Fruit fly (Drosophila melanogaster): ENCODE measurements around the gene Ms.

Gene Ms

dm6 chr3R:24341251-24341650 lies at the start of gene Ms:
Gene Ms, plus strand, starts transcription at chr3R:24341551.
- TF ChIP-seq cic (GFP tag; optimal IDR thresholded peaks at IDR 0.05) (no peak), CG1620 (GFP tag; optimal IDR thresholded peaks at IDR 0.05) (no peak), CG7101 (tag; optimal IDR thresholded peaks at IDR 0.05) (no peak), CG5204 (GFP tag; optimal IDR thresholded peaks at IDR 0.05) (no peak), ovo (GFP tag; optimal IDR thresholded peaks at IDR 0.05) (no peak), CG12768 (GFP tag; optimal IDR thresholded peaks at IDR 0.05) (no peak), Hr96 (GFP tag; optimal IDR thresholded peaks at IDR 0.05) (no peak), pad (GFP tag; optimal IDR thresholded peaks at IDR 0.05) (no peak)

DNA sequence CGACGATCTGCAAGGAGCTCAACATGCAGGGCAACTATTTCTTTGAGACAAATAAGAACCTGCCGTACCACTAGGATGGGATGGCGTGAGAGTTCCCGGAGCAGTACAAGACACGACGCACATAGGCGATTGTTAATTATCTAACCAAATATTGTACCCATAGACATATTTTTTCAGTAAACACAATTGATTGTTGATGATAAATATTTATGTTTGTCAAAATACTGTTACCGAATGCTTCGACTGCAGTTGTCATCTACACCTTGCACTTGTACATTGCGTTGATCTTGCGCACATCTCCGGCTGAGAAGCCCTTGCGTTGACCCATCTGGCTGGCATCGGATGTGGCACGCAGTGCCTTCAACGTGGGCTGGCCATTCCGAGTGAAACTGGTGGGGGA lies 48.2 kb upstream of the Ms start:
- no peak for TF ChIP-seq CG11617 (GFP tag; optimal IDR thresholded peaks at IDR 0.05)
- no peak for TF ChIP-seq CG12768 (GFP tag; optimal IDR thresholded peaks at IDR 0.05)

- TF ChIP-seq CG7045 (GFP tag; optimal IDR thresholded peaks at IDR 0.05) (no peak), tj (GFP tag; optimal IDR thresholded peaks at IDR 0.05) (no peak), ovo (GFP tag; optimal IDR thresholded peaks at IDR 0.05) (no peak), Crg-1 (GFP tag; optimal IDR thresholded peaks at IDR 0.05) (no peak), CG7101 (tag; optimal IDR thresholded peaks at IDR 0.05) (no peak), CG5204 (GFP tag; optimal IDR thresholded peaks at IDR 0.05) (no peak), kay (GFP tag; ENCODE audit: borderline replicate concordance) (no peak), cnc (optimal IDR thresholded peaks at IDR 0.05) (no peak), CG33017 (tag; optimal IDR thresholded peaks at IDR 0.05) (no peak), CG14711 (tag; optimal IDR thresholded peaks at IDR 0.05) (no peak), CG11617 (GFP tag; optimal IDR thresholded peaks at IDR 0.05) (no peak), CG12768 (GFP tag; optimal IDR thresholded peaks at IDR 0.05) (no peak), bab1 (GFP tag; optimal IDR thresholded peaks at IDR 0.05) (no peak), Clk (GFP tag; optimal IDR thresholded peaks at IDR 0.05) (no peak), CG1620 (GFP tag; optimal IDR thresholded peaks at IDR 0.05) (no peak), cic (GFP tag; optimal IDR thresholded peaks at IDR 0.05) (no peak), Hr96 (GFP tag; optimal IDR thresholded peaks at IDR 0.05) (no peak), Mnt (GFP tag; optimal IDR thresholded peaks at IDR 0.05) (no peak), toe (GFP tag; optimal IDR thresholded peaks at IDR 0.05) (no peak), pad (GFP tag; optimal IDR thresholded peaks at IDR 0.05) (no peak)
Observed at dm6 chr3R:24294299-24294698, 47.1 kb upstream of the Ms start, which contains the start of gene CG5715. Gene CG5715, minus strand, starts transcription at chr3R:24294399.

DNA sequence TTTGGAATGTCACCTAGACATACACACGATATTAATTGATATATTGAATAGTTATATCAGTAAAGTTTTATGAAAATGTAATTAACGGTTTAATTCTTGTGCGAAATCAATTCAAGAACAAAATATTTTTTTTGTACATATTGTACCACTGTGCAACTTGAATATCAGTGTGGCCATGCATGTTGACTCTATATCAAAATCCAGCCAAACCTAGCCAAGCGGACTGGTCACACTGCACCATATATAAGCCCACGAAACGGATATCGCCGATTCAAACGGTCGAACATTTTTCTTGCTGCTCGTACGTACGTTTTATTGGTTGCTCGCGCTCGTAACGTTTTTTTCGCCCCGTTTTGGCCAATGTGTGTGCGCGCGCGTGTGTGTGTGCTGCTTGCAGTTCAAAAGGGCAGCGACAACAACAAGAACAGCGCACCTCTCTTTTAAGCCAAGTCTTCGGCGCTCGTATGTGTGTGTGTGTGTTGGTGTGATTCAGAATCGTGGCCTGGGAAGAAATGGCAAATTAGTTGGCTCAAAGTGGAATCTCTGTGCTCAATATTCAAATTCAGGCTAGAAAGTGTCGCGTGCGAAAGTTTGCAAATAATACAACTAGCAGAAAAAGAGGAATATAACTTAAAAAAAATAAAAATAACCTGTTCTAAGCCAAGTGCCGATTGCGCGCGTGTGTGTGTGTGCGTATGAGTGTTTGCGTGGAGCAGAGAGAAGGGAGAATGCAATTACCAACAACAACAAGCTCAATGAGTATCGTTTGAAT lies 46.4 kb upstream of the Ms start, which contains the start of gene crb:
TSS of gene crb (plus strand) at position 295 of the 772 bp plus-strand sequence.
- TF ChIP-seq pad (GFP tag; optimal IDR thresholded peaks at IDR 0.05): peak; percentile 34
- peak; percentile 56 for TF ChIP-seq Hr96 (GFP tag; optimal IDR thresholded peaks at IDR 0.05)
- peak; percentile 16 for TF ChIP-seq CG11617 (GFP tag; optimal IDR thresholded peaks at IDR 0.05)
- TF ChIP-seq cic (GFP tag; optimal IDR thresholded peaks at IDR 0.05): peak; percentile 62
- TF ChIP-seq cnc (optimal IDR thresholded peaks at IDR 0.05): no peak
- TF ChIP-seq CG33017 (tag; optimal IDR thresholded peaks at IDR 0.05): peak; percentile 24
- TF ChIP-seq Clk (GFP tag; optimal IDR thresholded peaks at IDR 0.05): no peak
- peak; percentile 66 for TF ChIP-seq Mnt (GFP tag; optimal IDR thresholded peaks at IDR 0.05)
- peak; percentile 71 for TF ChIP-seq CG1620 (GFP tag; optimal IDR thresholded peaks at IDR 0.05)
- peak; percentile 41 for TF ChIP-seq toe (GFP tag; optimal IDR thresholded peaks at IDR 0.05)
- TF ChIP-seq CG7045 (GFP tag; optimal IDR thresholded peaks at IDR 0.05): no peak
- TF ChIP-seq CG5204 (GFP tag; optimal IDR thresholded peaks at IDR 0.05): no peak
- TF ChIP-seq kay (GFP tag; ENCODE audit: borderline replicate concordance): no peak
- TF ChIP-seq Crg-1 (GFP tag; optimal IDR thresholded peaks at IDR 0.05): peak; percentile 55
- TF ChIP-seq CG14711 (tag; optimal IDR thresholded peaks at IDR 0.05): peak; percentile 4
- TF ChIP-seq CG7101 (tag; optimal IDR thresholded peaks at IDR 0.05): peak; percentile 57
- TF ChIP-seq bab1 (GFP tag; optimal IDR thresholded peaks at IDR 0.05): peak; percentile 75
- TF ChIP-seq CG12768 (GFP tag; optimal IDR thresholded peaks at IDR 0.05): no peak
- no peak for TF ChIP-seq tj (GFP tag; optimal IDR thresholded peaks at IDR 0.05)
- peak; percentile 63 for TF ChIP-seq ovo (GFP tag; optimal IDR thresholded peaks at IDR 0.05)

DNA sequence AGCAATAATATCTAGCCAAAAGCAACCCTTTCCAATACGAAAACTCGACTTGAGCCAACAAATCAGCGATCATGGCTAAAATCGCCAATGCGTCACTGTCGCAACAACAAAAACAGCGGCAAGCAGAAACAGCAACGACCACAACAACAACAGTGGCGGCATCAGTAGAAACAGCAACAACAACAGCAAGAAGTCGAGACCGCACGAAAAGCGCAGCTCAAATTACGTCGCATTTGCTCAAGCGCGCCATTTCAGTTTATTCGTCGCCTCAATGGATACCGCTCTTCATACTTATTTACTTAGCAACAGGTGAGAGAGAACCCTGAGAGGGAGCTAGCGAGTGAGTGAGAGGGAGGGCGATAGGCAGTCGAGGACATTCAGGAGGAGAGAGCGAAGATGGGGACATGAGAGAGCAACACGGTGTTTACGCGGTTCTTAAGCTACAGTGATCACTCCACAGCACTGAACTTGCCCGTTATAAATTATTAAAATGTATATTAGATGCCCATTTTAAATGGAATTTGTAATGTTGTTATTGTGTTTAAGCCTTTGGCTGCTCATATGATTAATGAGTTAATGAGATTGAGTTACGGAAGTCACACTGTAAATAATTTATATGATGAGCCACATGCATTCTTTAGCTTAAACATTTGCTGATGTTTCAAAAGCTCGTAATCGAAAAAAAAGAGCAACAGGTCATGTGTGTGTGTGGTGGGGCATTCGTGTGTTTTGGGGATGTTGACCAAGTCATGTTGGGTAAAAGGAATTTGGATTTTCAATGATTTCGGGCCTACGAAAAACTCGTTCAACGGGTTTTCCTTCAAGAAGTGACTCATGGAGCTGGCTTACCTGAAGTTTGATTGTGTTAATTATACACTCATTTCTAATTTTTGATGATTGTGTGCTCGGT lies 45.5 kb upstream of the Ms start:
- peak; percentile 85 for TF ChIP-seq CG14711 (tag; optimal IDR thresholded peaks at IDR 0.05)
- TF ChIP-seq kay (GFP tag; ENCODE audit: borderline replicate concordance): peak; percentile 90
- TF ChIP-seq CG1620 (GFP tag; optimal IDR thresholded peaks at IDR 0.05): peak; percentile 87
- peak; percentile 43 for TF ChIP-seq CG7045 (GFP tag; optimal IDR thresholded peaks at IDR 0.05)
- TF ChIP-seq ovo (GFP tag; optimal IDR thresholded peaks at IDR 0.05): peak; percentile 24
- peak; percentile 57 for TF ChIP-seq CG11617 (GFP tag; optimal IDR thresholded peaks at IDR 0.05)
- TF ChIP-seq cnc (optimal IDR thresholded peaks at IDR 0.05): no peak
- peak; percentile 93 for TF ChIP-seq tj (GFP tag; optimal IDR thresholded peaks at IDR 0.05)
- peak; percentile 80 for TF ChIP-seq Crg-1 (GFP tag; optimal IDR thresholded peaks at IDR 0.05)
- TF ChIP-seq Clk (GFP tag; optimal IDR thresholded peaks at IDR 0.05): no peak
- TF ChIP-seq bab1 (GFP tag; optimal IDR thresholded peaks at IDR 0.05): peak; percentile 95
- peak; percentile 9 for TF ChIP-seq pad (GFP tag; optimal IDR thresholded peaks at IDR 0.05)
- peak; percentile 5 for TF ChIP-seq CG5204 (GFP tag; optimal IDR thresholded peaks at IDR 0.05)
- peak; percentile 92 for TF ChIP-seq CG7101 (tag; optimal IDR thresholded peaks at IDR 0.05)
- TF ChIP-seq cic (GFP tag; optimal IDR thresholded peaks at IDR 0.05): no peak
- peak; percentile 50 for TF ChIP-seq CG12768 (GFP tag; optimal IDR thresholded peaks at IDR 0.05)
- peak; percentile 66 for TF ChIP-seq Hr96 (GFP tag; optimal IDR thresholded peaks at IDR 0.05)
- peak; percentile 85 for TF ChIP-seq CG33017 (tag; optimal IDR thresholded peaks at IDR 0.05)
- TF ChIP-seq toe (GFP tag; optimal IDR thresholded peaks at IDR 0.05): peak; percentile 12
- TF ChIP-seq Mnt (GFP tag; optimal IDR thresholded peaks at IDR 0.05): peak; percentile 50
